Worm (Caenorhabditis elegans) whole organism, L1 larva: Measurements from ENCODE around the gene Y97E10AR.8.

ENCODE experiments used
- C16A3.4 ChIP-seq: fragments of 150-350 bp; optimal IDR thresholded peaks from 2 replicates; lab custom pipeline; 2014; ENCODE audit warnings: missing biosample characterization, missing genetic modification characterization
- C34B4.2 ChIP-seq: sonication (generic microtip); optimal IDR thresholded peaks from 2 replicates; lab custom pipeline; 2017; ENCODE audit warnings: mild to moderate bottlenecking, missing genetic modification characterization, missing compliant biosample characterization
- F16B12.6 ChIP-seq: fragments of 150-350 bp; optimal IDR thresholded peaks from 2 replicates; lab custom pipeline; 2014; ENCODE audit warnings: missing biosample characterization, missing genetic modification characterization
- ama-1 ChIP-seq: fragments of 150-350 bp; optimal IDR thresholded peaks from 2 replicates; lab custom pipeline; 2014
- ceh-8 ChIP-seq: fragments of 200-800 bp; sonication (Bioruptor generic); optimal IDR thresholded peaks from 2 replicates; lab custom pipeline; 2018; ENCODE audit warnings: mild to moderate bottlenecking, missing genetic modification characterization, moderate library complexity, missing compliant biosample characterization
- ceh-82 ChIP-seq, 3 experiments: fragments of 150-350 bp in 1 of 3; sonication (generic microtip) in 2 of 3; optimal IDR thresholded peaks; 2 replicates each; lab custom pipeline; 2014 to 2017; ENCODE audit warnings: missing biosample characterization in 3 of 3, missing genetic modification characterization in 3 of 3
- ceh-88 ChIP-seq: fragments of 200-800 bp; sonication (Bioruptor generic); IDR thresholded peaks from 2 replicates; pipeline ENCODE4 v1.3.6; 2022; ENCODE audit warnings: missing genetic modification characterization, missing compliant biosample characterization
- dpl-1 ChIP-seq, 3 experiments: fragments of 150-350 bp in 2 of 3; sonication (generic microtip) in 1 of 3; optimal IDR thresholded peaks; 2 replicates each; lab custom pipeline; 2014 to 2017; ENCODE audit warnings: missing biosample characterization in 3 of 3, missing genetic modification characterization in 3 of 3, missing genetic modification reagents in 3 of 3
- dsc-1 ChIP-seq: sonication (generic microtip); optimal IDR thresholded peaks from 2 replicates; lab custom pipeline; 2016; ENCODE audit warnings: mild to moderate bottlenecking, missing genetic modification characterization, missing compliant biosample characterization
- efl-1 ChIP-seq, 4 experiments: fragments of 150-350 bp; optimal IDR thresholded peaks in 3 of 4; peaks in 1 of 4; 1 replicate in 1 of 4; 2 replicates in 3 of 4; lab custom pipeline; 2014; ENCODE audit warnings: missing biosample characterization in 2 of 4, missing genetic modification characterization in 2 of 4, missing genetic modification reagents in 2 of 4
- egl-27 ChIP-seq, 2 experiments: fragments of 150-350 bp in 1 of 2; sonication (generic microtip); optimal IDR thresholded peaks; 3 replicates each; lab custom pipeline; 2017 to 2018; ENCODE audit warnings: missing biosample characterization in 2 of 2, missing genetic modification characterization in 2 of 2, missing genetic modification reagents in 2 of 2
- elt-3 ChIP-seq, 6 experiments: fragments of 150-350 bp in 1 of 6; sonication (generic microtip); optimal IDR thresholded peaks; 2 replicates each; lab custom pipeline; 2017 to 2018; ENCODE audit warnings: missing biosample characterization in 6 of 6, missing genetic modification characterization in 6 of 6, inconsistent platforms in 1 of 6
- fkh-10 ChIP-seq: sonication (generic microtip); optimal IDR thresholded peaks from 2 replicates; lab custom pipeline; 2017; ENCODE audit warnings: missing biosample characterization, missing genetic modification reagents, missing genetic modification characterization
- fkh-4 ChIP-seq: sonication (generic microtip); optimal IDR thresholded peaks from 2 replicates; lab custom pipeline; 2016; ENCODE audit warnings: missing compliant biosample characterization, missing genetic modification characterization, borderline replicate concordance
- fkh-8 ChIP-seq: sonication (generic microtip); optimal IDR thresholded peaks from 2 replicates; lab custom pipeline; 2016; ENCODE audit warnings: mild to moderate bottlenecking, missing genetic modification characterization, missing compliant biosample characterization
- fos-1 ChIP-seq: fragments of 150-350 bp; optimal IDR thresholded peaks from 2 replicates; lab custom pipeline; 2014; ENCODE audit warnings: missing biosample characterization, missing genetic modification characterization
- hlh-17 ChIP-seq: fragments of 200-800 bp; sonication (Bioruptor generic); optimal IDR thresholded peaks from 2 replicates; lab custom pipeline; 2018; ENCODE audit warnings: missing genetic modification characterization, mild to moderate bottlenecking, missing compliant biosample characterization, moderate library complexity, borderline replicate concordance
- hlh-4 ChIP-seq: sonication (generic microtip); optimal IDR thresholded peaks from 2 replicates; lab custom pipeline; 2016; ENCODE audit warnings: mild to moderate bottlenecking, missing genetic modification characterization, missing compliant biosample characterization
- isw-1 ChIP-seq: fragments of 200-800 bp; sonication (Bioruptor generic); IDR thresholded peaks from 2 replicates; pipeline ENCODE4 v1.3.6; 2022; ENCODE audit warnings: missing genetic modification characterization, missing compliant biosample characterization
- lin-14 ChIP-seq: fragments of 200-800 bp; sonication (Bioruptor generic); optimal IDR thresholded peaks from 2 replicates; lab custom pipeline; 2018; ENCODE audit warnings: mild to moderate bottlenecking, missing genetic modification characterization, moderate library complexity, missing compliant biosample characterization
- lin-35 ChIP-seq, 2 experiments: fragments of 150-350 bp; optimal IDR thresholded peaks; 2 replicates each; lab custom pipeline; 2014; ENCODE audit warnings: missing biosample characterization in 2 of 2, missing genetic modification characterization in 2 of 2, missing genetic modification reagents in 2 of 2
- lsy-2 ChIP-seq, 2 experiments: fragments of 150-350 bp; optimal IDR thresholded peaks; 2 replicates each; lab custom pipeline; 2014; ENCODE audit warnings: missing biosample characterization in 2 of 2, missing genetic modification characterization in 2 of 2
- mef-2 ChIP-seq: fragments of 150-350 bp; optimal IDR thresholded peaks from 2 replicates; lab custom pipeline; 2014; ENCODE audit warnings: missing biosample characterization, missing genetic modification characterization
- mep-1 ChIP-seq: fragments of 150-350 bp; optimal IDR thresholded peaks from 2 replicates; lab custom pipeline; 2014; ENCODE audit warnings: missing biosample characterization, missing genetic modification characterization
- nhr-11 ChIP-seq: fragments of 150-350 bp; optimal IDR thresholded peaks from 2 replicates; lab custom pipeline; 2014; ENCODE audit warnings: missing biosample characterization, missing genetic modification characterization
- nhr-19 ChIP-seq: fragments of 200-800 bp; sonication (Bioruptor generic); conservative IDR thresholded peaks from 2 replicates; pipeline ENCODE4 v1.3.6; 2022; ENCODE audit warnings: missing genetic modification characterization, missing compliant biosample characterization
- nhr-20 ChIP-seq: sonication (generic microtip); optimal IDR thresholded peaks from 2 replicates; lab custom pipeline; 2016; ENCODE audit warnings: mild to moderate bottlenecking, missing genetic modification characterization, missing compliant biosample characterization
- nhr-47 ChIP-seq: sonication (generic microtip); optimal IDR thresholded peaks from 2 replicates; lab custom pipeline; 2016; ENCODE audit warnings: mild to moderate bottlenecking, missing genetic modification characterization, moderate library complexity, missing compliant biosample characterization
- nhr-71 ChIP-seq: sonication (generic microtip); optimal IDR thresholded peaks from 2 replicates; lab custom pipeline; 2016; ENCODE audit warnings: mild to moderate bottlenecking, missing genetic modification characterization, moderate library complexity, missing compliant biosample characterization
- nhr-84 ChIP-seq: sonication (generic microtip); optimal IDR thresholded peaks from 2 replicates; lab custom pipeline; 2017; ENCODE audit warnings: missing biosample characterization, missing genetic modification characterization
- pax-3 ChIP-seq: fragments of 200-800 bp; sonication (Bioruptor generic); optimal IDR thresholded peaks from 2 replicates; lab custom pipeline; 2018; ENCODE audit warnings: mild to moderate bottlenecking, missing genetic modification characterization, moderate library complexity, missing compliant biosample characterization
- rnt-1 ChIP-seq: sonication (generic microtip); optimal IDR thresholded peaks from 2 replicates; lab custom pipeline; 2016; ENCODE audit warnings: mild to moderate bottlenecking, missing genetic modification characterization, moderate library complexity, missing compliant biosample characterization
- skn-1 ChIP-seq: fragments of 150-350 bp; optimal IDR thresholded peaks from 2 replicates; lab custom pipeline; 2014; ENCODE audit warnings: missing biosample characterization, missing genetic modification characterization
- snpc-4 ChIP-seq: fragments of 150-350 bp; optimal IDR thresholded peaks from 2 replicates; lab custom pipeline; 2014; ENCODE audit warnings: missing biosample characterization, missing genetic modification characterization
- snu-23 ChIP-seq: sonication (generic microtip); optimal IDR thresholded peaks from 2 replicates; lab custom pipeline; 2016; ENCODE audit warnings: missing genetic modification characterization, missing compliant biosample characterization
- sox-4 ChIP-seq: sonication (generic microtip); optimal IDR thresholded peaks from 2 replicates; lab custom pipeline; 2016; ENCODE audit warnings: missing genetic modification characterization, missing compliant biosample characterization
- sup-37 ChIP-seq: fragments of 200-800 bp; sonication (Bioruptor generic); optimal IDR thresholded peaks from 2 replicates; lab custom pipeline; 2018; ENCODE audit warnings: mild to moderate bottlenecking, missing genetic modification characterization, missing compliant biosample characterization
- swsn-7 ChIP-seq: sonication (generic microtip); optimal IDR thresholded peaks from 2 replicates; lab custom pipeline; 2016; ENCODE audit warnings: missing genetic modification characterization, missing compliant biosample characterization
- tbx-2 ChIP-seq: sonication (generic microtip); optimal IDR thresholded peaks from 2 replicates; lab custom pipeline; 2016; ENCODE audit warnings: missing genetic modification characterization, missing compliant biosample characterization
- tlp-1 ChIP-seq: fragments of 150-350 bp; optimal IDR thresholded peaks from 2 replicates; lab custom pipeline; 2014; ENCODE audit warnings: missing biosample characterization, missing genetic modification characterization
- unc-130 ChIP-seq: fragments of 150-350 bp; optimal IDR thresholded peaks from 2 replicates; lab custom pipeline; 2017; ENCODE audit warnings: missing biosample characterization, missing genetic modification characterization, inconsistent platforms
- xbp-1 ChIP-seq: sonication (generic microtip); optimal IDR thresholded peaks from 2 replicates; lab custom pipeline; 2016; ENCODE audit warnings: missing genetic modification characterization, missing compliant biosample characterization
- ztf-11 ChIP-seq, 2 experiments: sonication (generic microtip); optimal IDR thresholded peaks; 2 replicates each; lab custom pipeline; 2016 to 2017; ENCODE audit warnings: missing genetic modification characterization in 2 of 2, missing biosample characterization in 1 of 2, missing compliant biosample characterization in 1 of 2

The Y97E10AR.8 gene

DNA sequence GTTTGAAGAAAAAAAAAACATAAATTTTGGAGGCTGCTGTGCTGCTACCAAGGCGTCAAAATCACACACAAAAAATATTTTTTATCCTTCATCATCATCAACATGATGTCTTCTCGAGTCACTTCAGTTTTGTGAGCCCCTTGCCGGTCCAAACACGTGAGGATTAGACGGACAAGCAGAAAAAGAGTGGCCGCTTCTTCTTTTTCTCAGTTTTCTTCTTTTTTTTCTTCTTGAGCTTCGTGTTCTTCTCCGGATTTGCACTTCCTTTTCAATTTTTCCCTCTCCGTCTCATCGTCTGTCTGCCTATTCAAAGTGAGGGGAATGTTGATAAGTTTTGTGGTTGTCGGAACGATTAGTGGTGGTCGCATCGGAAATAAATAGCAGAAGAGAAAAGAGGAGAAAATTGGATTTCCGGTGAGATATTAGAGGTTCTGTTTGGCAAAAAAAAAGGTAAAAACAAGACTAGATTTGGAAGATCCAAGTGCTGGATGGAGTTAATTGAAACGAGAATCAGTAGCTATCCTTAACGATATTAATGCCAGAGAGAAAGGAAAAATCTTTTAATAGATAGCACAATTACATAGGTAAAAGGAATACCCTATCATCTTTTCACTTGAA is 24.6 kb upstream of the Y97E10AR.8 start (continued):
- no peak for TF ChIP-seq tlp-1 (tag; lab: Kevin White, UChicago)
- TF ChIP-seq snpc-4 = no peak
- TF ChIP-seq sox-4 (tag; lab: Kevin White, UChicago) = no peak
- no peak for TF ChIP-seq hlh-17 (GFP tag; lab: Kevin White, UChicago)
- TF ChIP-seq tbx-2 (tag; lab: Kevin White, UChicago) = no peak
- peak; percentile 10 for TF ChIP-seq fkh-8
- no peak for TF ChIP-seq F16B12.6 (tag; lab: Kevin White, UChicago)
- TF ChIP-seq fos-1 (tag; lab: Kevin White, UChicago) = no peak
- TF ChIP-seq nhr-84 (tag; lab: Kevin White, UChicago) = no peak
- no peak for TF ChIP-seq nhr-19 (GFP tag; lab: Robert Waterston, UW)
- no peak for TF ChIP-seq swsn-7 (tag; lab: Kevin White, UChicago)
- no peak for TF ChIP-seq ceh-88 (GFP tag; lab: Robert Waterston, UW)
- TF ChIP-seq lsy-2 (tag; optimal IDR thresholded peaks at IDR 0.05; lab: Kevin White, UChicago) = peak; percentile 18 to 42
- peak; percentile 32 for TF ChIP-seq mep-1 (tag; lab: Kevin White, UChicago)
- TF ChIP-seq egl-27 (tag; optimal IDR thresholded peaks at IDR 0.05; lab: Kevin White, UChicago) = peak in 1 of 2 experiments; percentile 2
- TF ChIP-seq hlh-4 (tag; lab: Kevin White, UChicago) = no peak
- no peak for TF ChIP-seq mef-2 (tag; lab: Kevin White, UChicago)
- TF ChIP-seq nhr-11 (tag; lab: Kevin White, UChicago) = no peak
- no peak for TF ChIP-seq snu-23 (GFP tag; lab: Kevin White, UChicago)
- peak in 1 of 3 experiments; percentile 7 for TF ChIP-seq ceh-82 (tag; optimal IDR thresholded peaks at IDR 0.05; lab: Kevin White, UChicago)
- TF ChIP-seq sup-37 (GFP tag; lab: Kevin White, UChicago) = no peak
- TF ChIP-seq ztf-11 (tag; optimal IDR thresholded peaks at IDR 0.05; lab: Kevin White, UChicago) = no peak

DNA sequence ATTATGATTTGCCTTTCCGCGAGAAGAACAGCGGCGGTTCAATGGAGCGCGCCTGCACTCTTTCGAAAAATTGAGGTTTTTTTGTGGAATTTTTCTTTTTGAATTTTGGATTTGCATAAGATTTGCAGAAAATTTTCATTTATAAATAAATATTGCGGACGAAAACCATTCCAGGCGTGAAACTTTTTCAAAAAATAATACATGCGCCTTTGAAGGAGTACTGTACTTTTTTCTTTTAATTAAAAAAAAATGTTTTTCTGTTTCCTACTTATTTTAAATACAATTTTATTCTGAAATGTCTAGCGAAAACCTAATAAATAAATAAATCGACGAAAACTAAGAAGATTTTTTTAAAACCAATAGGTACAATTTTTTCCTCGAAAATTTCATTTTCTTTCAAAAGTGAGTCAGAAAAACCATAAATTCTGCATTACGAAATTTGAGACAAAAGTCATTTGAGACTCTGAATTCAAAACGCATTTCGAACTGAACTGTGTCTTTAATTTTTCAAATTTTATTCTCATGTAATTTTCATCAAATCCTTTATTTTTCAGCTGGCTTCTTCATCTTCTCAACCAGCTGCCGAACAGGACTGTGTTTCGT is 24.0 kb upstream of the Y97E10AR.8 start, which contains the start of gene F26D11.1:
TSS of gene F26D11.1 (plus strand) at position 553 of the 603 bp plus-strand sequence.
- TF ChIP-seq xbp-1 (tag; lab: Kevin White, UChicago) (no peak), fos-1 (tag; lab: Kevin White, UChicago) (no peak), dsc-1 (no peak), fkh-4 (tag; lab: Kevin White, UChicago) (no peak), lin-35 (GFP tag; optimal IDR thresholded peaks at IDR 0.05; lab: Kevin White, UChicago) (peak in 1 of 2 experiments; percentile 8), skn-1 (tag; lab: Kevin White, UChicago) (no peak), nhr-19 (GFP tag; lab: Robert Waterston, UW) (no peak), hlh-17 (GFP tag; lab: Kevin White, UChicago) (no peak), dpl-1 (GFP tag; optimal IDR thresholded peaks at IDR 0.05; lab: Kevin White, UChicago) (peak in 1 of 3 experiments; percentile 3), ama-1 (lab: Kevin White, UChicago) (no peak), elt-3 (tag; optimal IDR thresholded peaks at IDR 0.05; lab: Kevin White, UChicago) (peak in 1 of 6 experiments; percentile 16), fkh-10 (GFP tag; lab: Kevin White, UChicago) (no peak), C34B4.2 (tag; lab: Kevin White, UChicago) (no peak), snpc-4 (no peak), pax-3 (no peak), nhr-71 (tag; lab: Kevin White, UChicago) (no peak), isw-1 (no peak)

DNA sequence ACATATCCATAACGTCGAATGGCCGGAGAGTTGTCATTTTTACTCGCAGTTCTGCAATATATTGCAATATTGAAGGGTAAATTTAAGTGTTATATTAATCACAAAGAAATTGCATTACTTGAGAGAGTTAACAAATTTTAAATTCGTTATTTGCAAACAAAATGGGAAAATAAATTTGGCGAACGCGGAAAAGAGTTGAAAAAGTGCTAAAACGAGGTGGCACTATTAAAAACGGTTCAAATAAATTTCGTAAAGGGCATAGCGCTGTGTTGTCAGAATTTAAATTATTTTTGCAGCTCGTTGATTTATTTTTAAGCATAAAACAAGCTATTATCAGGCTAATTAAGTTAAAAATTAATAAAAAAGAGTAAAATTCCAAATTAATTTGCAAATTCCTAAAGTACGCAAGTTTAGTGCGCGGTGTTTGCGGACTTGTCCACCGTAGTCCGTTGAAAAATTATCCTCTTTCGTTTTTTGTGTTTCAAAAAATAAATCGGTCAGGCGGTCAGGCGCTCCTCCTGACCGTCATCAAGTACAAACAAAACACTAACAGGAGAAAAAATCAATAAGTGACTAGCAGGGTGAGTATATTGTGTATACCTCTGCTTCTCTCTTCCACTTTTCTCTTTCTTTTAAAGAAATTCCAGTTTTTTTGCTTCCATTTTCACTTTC is 21.6 kb upstream of the Y97E10AR.8 start, which contains the start of the genes natb-1 and abhd-12:
TSS of gene natb-1 (minus strand) at position 51 of the 672 bp plus-strand sequence.
TSS of gene abhd-12 (plus strand) at position 499 of the 672 bp plus-strand sequence.
- TF ChIP-seq nhr-71 (tag; lab: Kevin White, UChicago) (peak; percentile 47), unc-130 (tag; lab: Kevin White, UChicago) (peak; percentile 57), pax-3 (no peak), ceh-82 (tag; optimal IDR thresholded peaks at IDR 0.05; lab: Kevin White, UChicago) (peak in 1 of 3 experiments; percentile 30), C16A3.4 (tag; lab: Kevin White, UChicago) (peak; percentile 44), nhr-47 (tag; lab: Kevin White, UChicago) (peak; percentile 52), tbx-2 (tag; lab: Kevin White, UChicago) (peak; percentile 19), elt-3 (tag; optimal IDR thresholded peaks at IDR 0.05; lab: Kevin White, UChicago) (peak in 1 of 6 experiments; percentile 15), mep-1 (tag; lab: Kevin White, UChicago) (peak; percentile 76), ztf-11 (tag; optimal IDR thresholded peaks at IDR 0.05; lab: Kevin White, UChicago) (no peak), lin-14 (peak; percentile 55), snu-23 (GFP tag; lab: Kevin White, UChicago) (peak; percentile 62), lin-35 (GFP tag; optimal IDR thresholded peaks at IDR 0.05; lab: Kevin White, UChicago) (peak; percentile 44 to 81), nhr-20 (tag; lab: Kevin White, UChicago) (peak; percentile 54), efl-1 (optimal IDR thresholded peaks at IDR 0.05; lab: Kevin White, UChicago) (peak; percentile 39 to 43), efl-1 (GFP tag; optimal IDR thresholded peaks at IDR 0.05 in 1 of 2; lab: Kevin White, UChicago) (peak; percentile 59 to 94), ama-1 (lab: Kevin White, UChicago) (no peak), rnt-1 (tag; lab: Kevin White, UChicago) (peak; percentile 20), ceh-8 (GFP tag; lab: Kevin White, UChicago) (no peak)
